Worm (Caenorhabditis elegans) whole organism, early embryonic: ENCODE data around the gene C53C11.2.

ENCODE experiments used
- B0310.2 ChIP-seq: sonication (generic microtip); optimal IDR thresholded peaks from 2 replicates; lab custom pipeline; 2016; ENCODE audit warnings: mild to moderate bottlenecking, missing genetic modification characterization, missing compliant biosample characterization
- F13C5.2 ChIP-seq: sonication (generic microtip); optimal IDR thresholded peaks from 2 replicates; lab custom pipeline; 2017; ENCODE audit warnings: mild to moderate bottlenecking, missing genetic modification characterization, inconsistent platforms, missing compliant biosample characterization
- aly-1 ChIP-seq: sonication (generic microtip); optimal IDR thresholded peaks from 2 replicates; lab custom pipeline; 2016; ENCODE audit warnings: missing genetic modification characterization, missing compliant biosample characterization
- ama-1 ChIP-seq: fragments of 150-350 bp; optimal IDR thresholded peaks from 2 replicates; lab custom pipeline; 2014
- ceh-13 ChIP-seq: fragments of 200-800 bp; sonication (Bioruptor generic); optimal IDR thresholded peaks from 2 replicates; lab custom pipeline; 2018; ENCODE audit warnings: mild to moderate bottlenecking, missing genetic modification characterization, missing compliant biosample characterization
- ets-7 ChIP-seq: sonication (generic microtip); optimal IDR thresholded peaks from 2 replicates; lab custom pipeline; 2016; ENCODE audit warnings: missing genotype, missing genetic modification characterization, missing compliant biosample characterization
- flt-1 ChIP-seq: fragments of 200-800 bp; sonication (Bioruptor generic); IDR thresholded peaks from 2 replicates; pipeline ENCODE4 v1.3.6; 2022; ENCODE audit warnings: missing genetic modification characterization, missing compliant biosample characterization
- hmbx-1 ChIP-seq: sonication (generic microtip); optimal IDR thresholded peaks from 2 replicates; lab custom pipeline; 2016; ENCODE audit warnings: mild to moderate bottlenecking, missing genetic modification characterization, missing compliant biosample characterization
- hmg-4 ChIP-seq: fragments of 200-800 bp; sonication (Bioruptor generic); optimal IDR thresholded peaks from 2 replicates; lab custom pipeline; 2018; ENCODE audit warnings: mild to moderate bottlenecking, missing genetic modification characterization, missing compliant biosample characterization
- hnd-1 ChIP-seq: sonication (generic microtip); optimal IDR thresholded peaks from 2 replicates; lab custom pipeline; 2016; ENCODE audit warnings: missing genetic modification characterization, missing compliant biosample characterization
- pes-1 ChIP-seq: fragments of 200-800 bp; sonication (Bioruptor generic); IDR thresholded peaks from 2 replicates; pipeline ENCODE4 v1.3.6; 2022; ENCODE audit warnings: missing genetic modification reagents, missing genetic modification characterization, missing compliant biosample characterization
- scrt-1 ChIP-seq: fragments of 200-800 bp; sonication (Bioruptor generic); IDR thresholded peaks from 2 replicates; pipeline ENCODE4 v1.3.6; 2022; ENCODE audit warnings: missing genetic modification characterization, missing compliant biosample characterization
- sea-1 ChIP-seq: fragments of 200-800 bp; sonication (Bioruptor generic); conservative IDR thresholded peaks from 2 replicates; pipeline ENCODE4 v1.3.6; 2022; ENCODE audit warnings: missing genetic modification characterization, missing compliant biosample characterization
- tra-4 ChIP-seq: sonication (generic microtip); optimal IDR thresholded peaks from 2 replicates; lab custom pipeline; 2017; ENCODE audit warnings: missing genetic modification characterization, missing compliant biosample characterization

ce11 chrX:17386130-17386529 is 49.7 kb downstream of the C53C11.2 start:
- TF ChIP-seq flt-1 (GFP tag; lab: Robert Waterston, UW) (no peak), ama-1 (no peak), aly-1 (tag; lab: Kevin White, UChicago) (no peak), hmbx-1 (no peak), ets-7 (tag; lab: Kevin White, UChicago) (no peak), B0310.2 (tag; lab: Kevin White, UChicago) (no peak), hnd-1 (tag; lab: Kevin White, UChicago) (no peak), hmg-4 (no peak), scrt-1 (GFP tag; lab: Robert Waterston, UW) (no peak), tra-4 (tag; lab: Kevin White, UChicago) (no peak), ceh-13 (GFP tag; lab: Kevin White, UChicago) (no peak), sea-1 (no peak), pes-1 (no peak), F13C5.2 (no peak)
